Worm (Caenorhabditis elegans) whole organism, L3 larva: ENCODE data around the gene dct-12.

Source experiments
- nhr-12 ChIP-seq: fragments of 150-350 bp; optimal IDR thresholded peaks from 2 replicates; lab custom pipeline; 2014; ENCODE audit warnings: missing biosample characterization, missing genetic modification characterization
- nhr-237 ChIP-seq: fragments of 150-350 bp; optimal IDR thresholded peaks from 2 replicates; lab custom pipeline; 2014; ENCODE audit warnings: missing biosample characterization, missing genetic modification characterization
- nhr-28 ChIP-seq: fragments of 150-350 bp; optimal IDR thresholded peaks from 2 replicates; lab custom pipeline; 2014; ENCODE audit warnings: missing biosample characterization, missing genetic modification characterization

DNA sequence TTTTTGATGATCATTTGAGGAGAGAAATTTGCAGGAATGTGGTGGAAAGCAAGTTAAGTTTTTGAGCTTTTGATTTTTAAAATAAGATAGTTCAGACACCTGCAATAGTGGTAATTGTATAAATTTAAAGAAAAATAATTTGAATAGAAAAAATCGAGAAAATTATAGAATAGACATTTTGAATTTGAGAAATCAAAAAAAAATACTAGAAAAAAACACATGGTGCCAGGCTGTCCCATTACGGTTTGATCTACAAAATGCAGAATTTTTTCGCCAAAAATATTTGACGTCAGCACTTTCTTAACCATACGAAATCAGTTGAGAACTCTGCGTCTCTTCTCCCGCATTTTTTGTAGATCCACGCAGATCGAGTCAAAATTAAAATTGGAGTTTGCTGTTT lies 14.7 kb downstream of the dct-12 start, which contains the start of gene sre-27:
- TF ChIP-seq nhr-12 (tag; lab: Kevin White, UChicago) (no peak), nhr-28 (tag; lab: Kevin White, UChicago) (no peak), nhr-237 (tag; lab: Kevin White, UChicago) (no peak)
